Fruit fly (Drosophila melanogaster) S2 (cell line): ENCODE results near the gene AOX3.

Experiments used
- CG8478 ChIP-seq: fragments of >200 bp; optimal IDR thresholded peaks from 2 replicates; lab custom pipeline; 2018
- CTCF ChIP-seq, 2 experiments: fragments of >200 bp; optimal IDR thresholded peaks; 2 replicates each; lab custom pipeline; 2018

Gene AOX3

dm6 chr3R:15493211-15493610 lies 54.8 kb downstream of the AOX3 start:
- no peak for TF ChIP-seq CG8478
- TF ChIP-seq CTCF (optimal IDR thresholded peaks at IDR 0.05; lab: Kevin White, UChicago), result peak; percentile 67 to 88
